Fruit fly (Drosophila melanogaster) whole organism, embryonic: ENCODE results near the gene CG46270.
A peak's percentile ranks its signal among the peaks of the same experiment; 100 is the strongest.

Experiments
- Atf3 ChIP-seq: fragments of 200-800 bp; sonication (Bioruptor generic); optimal IDR thresholded peaks from 3 replicates; lab custom pipeline; 2016; ENCODE audit warnings: missing biosample characterization, missing genetic modification characterization
- Blimp-1 ChIP-seq: fragments of 200-800 bp; sonication (Bioruptor generic); optimal IDR thresholded peaks from 3 replicates; lab custom pipeline; 2018; ENCODE audit warnings: missing biosample characterization, missing genetic modification characterization, mild to moderate bottlenecking, moderate library complexity, missing genetic modification reagents
- CG10147 ChIP-seq: fragments of 200-800 bp; sonication (Bioruptor generic); optimal IDR thresholded peaks from 2 replicates; lab custom pipeline; 2019; ENCODE audit warnings: missing biosample characterization, mild to moderate bottlenecking, missing genetic modification characterization, moderate library complexity
- CG10321 ChIP-seq: fragments of 200-800 bp; sonication (Bioruptor generic); IDR thresholded peaks from 2 replicates; pipeline ENCODE4 v1.3.6; 2022; ENCODE audit warnings: missing biosample characterization, missing genetic modification characterization
- CG10543 ChIP-seq: fragments of 200-800 bp; sonication (Bioruptor generic); optimal IDR thresholded peaks from 3 replicates; lab custom pipeline; 2017; ENCODE audit warnings: missing biosample characterization, mild to moderate bottlenecking, missing genetic modification characterization, moderate library complexity
- CG11093 ChIP-seq: fragments of 200-800 bp; sonication (Bioruptor generic); IDR thresholded peaks from 3 replicates; pipeline ENCODE4 v1.3.6; 2022; ENCODE audit warnings: missing biosample characterization, missing genetic modification characterization
- CG12744 ChIP-seq: fragments of 200-800 bp; sonication (Bioruptor generic); optimal IDR thresholded peaks from 2 replicates; lab custom pipeline; 2016; ENCODE audit warnings: missing biosample characterization, missing genetic modification characterization
- CG12769 ChIP-seq: fragments of 200-800 bp; sonication (Bioruptor generic); optimal IDR thresholded peaks from 2 replicates; lab custom pipeline; 2019; ENCODE audit warnings: missing biosample characterization, mild to moderate bottlenecking, missing genetic modification characterization, moderate library complexity
- CG13424 ChIP-seq: fragments of 200-800 bp; sonication (Bioruptor generic); optimal IDR thresholded peaks from 2 replicates; lab custom pipeline; 2019; ENCODE audit warnings: missing biosample characterization, mild to moderate bottlenecking, missing genetic modification characterization, moderate library complexity
- CG14965 ChIP-seq: fragments of 200-800 bp; sonication (Bioruptor generic); optimal IDR thresholded peaks from 2 replicates; lab custom pipeline; 2016; ENCODE audit warnings: missing biosample characterization, missing genetic modification characterization, borderline replicate concordance
- CG15601 ChIP-seq: fragments of 200-800 bp; sonication (Bioruptor generic); optimal IDR thresholded peaks from 3 replicates; lab custom pipeline; 2019; ENCODE audit warnings: missing biosample characterization, mild to moderate bottlenecking, missing genetic modification characterization, moderate library complexity
- CG17568 ChIP-seq: fragments of 200-800 bp; sonication (Bioruptor generic); optimal IDR thresholded peaks from 2 replicates; lab custom pipeline; 2018; ENCODE audit warnings: missing biosample characterization, mild to moderate bottlenecking, missing genetic modification characterization, moderate library complexity
- CG1792 ChIP-seq: fragments of 200-800 bp; sonication (Bioruptor generic); optimal IDR thresholded peaks from 2 replicates; lab custom pipeline; 2016; ENCODE audit warnings: missing biosample characterization, missing genetic modification characterization
- CG31388 ChIP-seq: fragments of 200-800 bp; sonication (Bioruptor generic); optimal IDR thresholded peaks from 2 replicates; lab custom pipeline; 2016; ENCODE audit warnings: missing biosample characterization, missing genetic modification characterization
- CG32532 ChIP-seq: fragments of 200-800 bp; sonication (Bioruptor generic); IDR thresholded peaks from 2 replicates; pipeline ENCODE4 v1.3.6; 2022; ENCODE audit warnings: missing biosample characterization, missing genetic modification characterization
- CG3847 ChIP-seq: fragments of 200-800 bp; sonication (Bioruptor generic); IDR thresholded peaks from 2 replicates; pipeline ENCODE4 v1.3.6; 2022; ENCODE audit warnings: missing biosample characterization, missing genetic modification characterization
- CG3995 ChIP-seq: fragments of 200-800 bp; sonication (Bioruptor generic); optimal IDR thresholded peaks from 3 replicates; lab custom pipeline; 2016; ENCODE audit warnings: missing biosample characterization, missing genetic modification characterization
- CG4730 ChIP-seq: fragments of 200-800 bp; sonication (Bioruptor generic); IDR thresholded peaks from 2 replicates; pipeline ENCODE4 v1.3.6; 2022; ENCODE audit warnings: missing biosample characterization, missing genetic modification characterization
- CG4820 ChIP-seq: fragments of 200-800 bp; sonication (Bioruptor generic); optimal IDR thresholded peaks from 3 replicates; lab custom pipeline; 2016; ENCODE audit warnings: missing biosample characterization, missing genetic modification characterization
- CG7372 ChIP-seq: fragments of 200-800 bp; sonication (Bioruptor generic); IDR thresholded peaks from 2 replicates; pipeline ENCODE4 v1.3.6; 2022; ENCODE audit warnings: missing biosample characterization, missing genetic modification characterization
- CG8089 ChIP-seq: fragments of 200-800 bp; sonication (Bioruptor generic); optimal IDR thresholded peaks from 3 replicates; lab custom pipeline; 2016; ENCODE audit warnings: missing biosample characterization, missing genetic modification characterization
- CG8924 ChIP-seq: fragments of 200-800 bp; optimal IDR thresholded peaks from 3 replicates; lab custom pipeline; 2019; ENCODE audit warnings: missing biosample characterization, mild to moderate bottlenecking, missing genetic modification characterization, moderate library complexity
- CG8944 ChIP-seq: fragments of 200-800 bp; sonication (Bioruptor generic); optimal IDR thresholded peaks from 3 replicates; lab custom pipeline; 2016; ENCODE audit warnings: missing biosample characterization, missing genetic modification characterization
- CG9797 ChIP-seq: fragments of 200-800 bp; sonication (Bioruptor generic); optimal IDR thresholded peaks from 3 replicates; lab custom pipeline; 2018; ENCODE audit warnings: missing biosample characterization, mild to moderate bottlenecking, missing genetic modification characterization
- CkIIα-i1 ChIP-seq: fragments of 200-800 bp; sonication (Bioruptor generic); IDR thresholded peaks from 2 replicates; pipeline ENCODE4 v1.3.6; 2022; ENCODE audit warnings: missing biosample characterization, missing genetic modification characterization
- Dbx ChIP-seq: fragments of 200-800 bp; sonication (Bioruptor generic); IDR thresholded peaks from 3 replicates; pipeline ENCODE4 v1.3.6; 2022; ENCODE audit warnings: missing biosample characterization, missing genetic modification characterization
- HLH3B ChIP-seq: fragments of 200-800 bp; sonication (Bioruptor generic); IDR thresholded peaks from 2 replicates; pipeline ENCODE4 v1.3.6; 2022; ENCODE audit warnings: missing biosample characterization, missing genetic modification characterization
- Hand ChIP-seq: fragments of 200-800 bp; sonication (Bioruptor generic); optimal IDR thresholded peaks from 2 replicates; lab custom pipeline; 2017; ENCODE audit warnings: mild to moderate bottlenecking, missing biosample characterization, missing genetic modification reagents, missing genetic modification characterization
- Lpt ChIP-seq: fragments of >200 bp; optimal IDR thresholded peaks from 2 replicates; lab custom pipeline; 2018; ENCODE audit warnings: missing biosample characterization, missing genetic modification characterization
- Neu2 ChIP-seq: fragments of 200-800 bp; sonication (Bioruptor generic); optimal IDR thresholded peaks from 3 replicates; lab custom pipeline; 2016; ENCODE audit warnings: missing biosample characterization, missing genetic modification characterization, borderline replicate concordance
- NfI ChIP-seq: fragments of 200-800 bp; sonication (Bioruptor generic); optimal IDR thresholded peaks from 3 replicates; lab custom pipeline; 2018; ENCODE audit warnings: missing biosample characterization, mild to moderate bottlenecking, missing genetic modification characterization, moderate library complexity
- Oli ChIP-seq: fragments of 200-800 bp; sonication (Bioruptor generic); optimal IDR thresholded peaks from 2 replicates; lab custom pipeline; 2018; ENCODE audit warnings: missing biosample characterization, mild to moderate bottlenecking, missing genetic modification characterization, moderate library complexity
- Pdp1 ChIP-seq, 2 experiments: fragments of 200-800 bp; sonication (Bioruptor generic); optimal IDR thresholded peaks; 3 replicates each; lab custom pipeline; 2016; ENCODE audit warnings: missing biosample characterization in 2 of 2, missing genetic modification characterization in 2 of 2, mild to moderate bottlenecking in 1 of 2, moderate library complexity in 1 of 2
- Scr ChIP-seq: fragments of 200-800 bp; sonication (Bioruptor generic); IDR thresholded peaks from 2 replicates; pipeline ENCODE4 v1.3.6; 2022; ENCODE audit warnings: missing biosample characterization, missing genetic modification characterization; ENCODE audit not compliant: partially characterized antibody
- Sry-δ ChIP-seq: fragments of 200-800 bp; sonication (Bioruptor generic); optimal IDR thresholded peaks from 2 replicates; lab custom pipeline; 2016; ENCODE audit warnings: missing biosample characterization, missing genetic modification characterization
- Taf1 ChIP-seq: fragments of 200-800 bp; sonication (Bioruptor generic); IDR thresholded peaks from 2 replicates; pipeline ENCODE4 v1.3.6; 2022; ENCODE audit warnings: missing biosample characterization, missing genetic modification characterization
- bigmax ChIP-seq: fragments of 200-800 bp; sonication (Bioruptor generic); optimal IDR thresholded peaks from 2 replicates; lab custom pipeline; 2018; ENCODE audit warnings: missing biosample characterization, mild to moderate bottlenecking, missing genetic modification characterization
- chn ChIP-seq: fragments of 200-800 bp; sonication (Bioruptor generic); optimal IDR thresholded peaks from 2 replicates; lab custom pipeline; 2016; ENCODE audit warnings: missing biosample characterization, missing genetic modification characterization
- ems ChIP-seq: fragments of 200-800 bp; sonication (Bioruptor generic); optimal IDR thresholded peaks from 3 replicates; lab custom pipeline; 2016; ENCODE audit warnings: missing biosample characterization, missing genetic modification characterization
- esg ChIP-seq: fragments of 200-800 bp; sonication (Bioruptor generic); conservative IDR thresholded peaks from 2 replicates; pipeline ENCODE4 v1.3.6; 2022; ENCODE audit warnings: missing biosample characterization, missing genetic modification characterization
- fru ChIP-seq: fragments of >200 bp; optimal IDR thresholded peaks from 2 replicates; lab custom pipeline; 2017
- gce ChIP-seq: fragments of 200-800 bp; sonication (Bioruptor generic); IDR thresholded peaks from 3 replicates; pipeline ENCODE4 v1.3.6; 2022; ENCODE audit warnings: missing biosample characterization, missing genetic modification characterization
- ind ChIP-seq: fragments of 200-800 bp; sonication (Bioruptor generic); optimal IDR thresholded peaks from 3 replicates; lab custom pipeline; 2016; ENCODE audit warnings: missing biosample characterization, missing genetic modification characterization
- inv ChIP-seq: fragments of 200-800 bp; sonication (Bioruptor generic); IDR thresholded peaks from 2 replicates; pipeline ENCODE4 v1.3.6; 2022; ENCODE audit warnings: missing biosample characterization, missing genetic modification characterization; ENCODE audit not compliant: partially characterized antibody
- mld ChIP-seq: fragments of 200-800 bp; sonication (Bioruptor generic); IDR thresholded peaks from 3 replicates; pipeline ENCODE4 v1.3.6; 2022; ENCODE audit warnings: missing biosample characterization, missing genetic modification characterization; ENCODE audit not compliant: partially characterized antibody
- nmo ChIP-seq: fragments of 200-800 bp; sonication (Bioruptor generic); optimal IDR thresholded peaks from 2 replicates; lab custom pipeline; 2018; ENCODE audit warnings: missing biosample characterization, mild to moderate bottlenecking, missing genetic modification characterization, moderate library complexity
- sim ChIP-seq: fragments of 200-800 bp; sonication (Bioruptor generic); IDR thresholded peaks from 2 replicates; pipeline ENCODE4 v1.3.6; 2022; ENCODE audit warnings: missing biosample characterization, missing genetic modification characterization
- sna ChIP-seq: fragments of 200-800 bp; sonication (Bioruptor generic); IDR thresholded peaks from 2 replicates; pipeline ENCODE4 v1.3.6; 2022; ENCODE audit warnings: missing biosample characterization, missing genetic modification characterization; ENCODE audit not compliant: partially characterized antibody
- ssp ChIP-seq: fragments of 200-800 bp; sonication (Bioruptor generic); IDR thresholded peaks from 2 replicates; pipeline ENCODE4 v1.3.6; 2022; ENCODE audit warnings: missing biosample characterization, missing genetic modification characterization
- vvl ChIP-seq: fragments of 200-800 bp; sonication (Bioruptor generic); IDR thresholded peaks from 2 replicates; pipeline ENCODE4 v1.3.6; 2022; ENCODE audit warnings: missing biosample characterization, missing genetic modification characterization

Gene CG46270

dm6 chr3R:10388128-10389026 is 39.8 kb downstream of the CG46270 start, which contains the start of gene cwo (continued):
- TF ChIP-seq CG7372 (GFP tag; lab: Robert Waterston, UW) (no peak), NfI (GFP tag; lab: Kevin White, UChicago) (peak; percentile 6), CG31388 (no peak), sim (GFP tag; lab: Robert Waterston, UW) (no peak), CG11093 (GFP tag; lab: Robert Waterston, UW) (no peak), Oli (tag; lab: Kevin White, UChicago) (no peak), Neu2 (no peak), HLH3B (no peak), Blimp-1 (GFP tag; lab: Kevin White, UChicago) (no peak), Hand (GFP tag; lab: Kevin White, UChicago) (no peak), CG12744 (GFP tag; lab: Kevin White, UChicago) (no peak), sna (GFP tag; lab: Robert Waterston, UW) (no peak), bigmax (GFP tag; lab: Kevin White, UChicago) (no peak), ind (GFP tag; lab: Kevin White, UChicago) (no peak), CG10147 (GFP tag; lab: Kevin White, UChicago) (no peak), CG10543 (peak; percentile 36), CG4820 (GFP tag; lab: Kevin White, UChicago) (no peak), chn (GFP tag; lab: Kevin White, UChicago) (no peak), CG32532 (GFP tag; lab: Robert Waterston, UW) (no peak), ssp (GFP tag; lab: Robert Waterston, UW) (no peak), CG15601 (tag; lab: Kevin White, UChicago) (peak; percentile 63), Scr (GFP tag; lab: Robert Waterston, UW) (no peak), fru (lab: Kevin White, UChicago) (no peak), CG9797 (no peak), Atf3 (GFP tag; lab: Kevin White, UChicago) (no peak), CG8944 (no peak), CG3847 (GFP tag; lab: Robert Waterston, UW) (no peak), Lpt (no peak), CG14965 (no peak), CG4730 (GFP tag; lab: Robert Waterston, UW) (no peak), nmo (GFP tag; lab: Kevin White, UChicago) (no peak), CG3995 (GFP tag; lab: Kevin White, UChicago) (peak; percentile 35), CG8089 (no peak), CG1792 (GFP tag; lab: Kevin White, UChicago) (no peak), CG10321 (GFP tag; lab: Robert Waterston, UW) (no peak), Pdp1 (GFP tag; optimal IDR thresholded peaks at IDR 0.05; lab: Kevin White, UChicago) (peak in 1 of 2 experiments; percentile 49), gce (GFP tag; lab: Robert Waterston, UW) (no peak), CkIIα-i1 (no peak), ems (no peak), mld (no peak), Dbx (GFP tag; lab: Robert Waterston, UW) (no peak), CG13424 (tag; lab: Kevin White, UChicago) (peak; percentile 19), Taf1 (GFP tag; lab: Robert Waterston, UW) (no peak), vvl (GFP tag; lab: Robert Waterston, UW) (no peak), CG8924 (tag; lab: Kevin White, UChicago) (no peak), esg (GFP tag; lab: Robert Waterston, UW) (no peak), Sry-δ (GFP tag; lab: Kevin White, UChicago) (peak; percentile 3), CG12769 (tag; lab: Kevin White, UChicago) (peak; percentile 82), inv (no peak), CG17568 (peak; percentile 27)
